Worm (Caenorhabditis elegans) whole organism, L4 larva: ENCODE data around the gene nhr-257.

Experiments
- F37D6.2 ChIP-seq: sonication (generic microtip); optimal IDR thresholded peaks from 2 replicates; lab custom pipeline; 2016; ENCODE audit warnings: mild to moderate bottlenecking, missing genetic modification characterization, missing compliant biosample characterization
- F44E2.7 ChIP-seq: fragments of 200-800 bp; sonication (Bioruptor generic); IDR thresholded peaks from 2 replicates; pipeline ENCODE4 v2.1.2; 2022; ENCODE audit warnings: missing genetic modification characterization, missing compliant biosample characterization
- F49E8.2 ChIP-seq: sonication (generic microtip); optimal IDR thresholded peaks from 2 replicates; lab custom pipeline; 2016; ENCODE audit warnings: missing compliant biosample characterization, mild to moderate bottlenecking, missing genetic modification characterization, borderline replicate concordance
- T26A8.4 ChIP-seq: fragments of 200-800 bp; sonication (Bioruptor generic); IDR thresholded peaks from 2 replicates; pipeline ENCODE4 v1.3.6; 2022; ENCODE audit warnings: missing genetic modification characterization, missing compliant biosample characterization
- Y105C5A.15 ChIP-seq: fragments of 200-800 bp; sonication (Bioruptor generic); IDR thresholded peaks from 2 replicates; pipeline ENCODE4 v1.3.6; 2022; ENCODE audit warnings: missing genetic modification characterization, missing compliant biosample characterization
- Y48G9A.11 ChIP-seq: fragments of 200-800 bp; sonication (Bioruptor generic); IDR thresholded peaks from 2 replicates; pipeline ENCODE4 v1.3.6; 2022; ENCODE audit warnings: missing genetic modification reagents, missing genetic modification characterization, missing compliant biosample characterization
- ZK337.2 ChIP-seq: fragments of 200-800 bp; sonication (Bioruptor generic); IDR thresholded peaks from 2 replicates; pipeline ENCODE4 v1.3.6; 2022; ENCODE audit warnings: missing genetic modification reagents, missing genetic modification characterization, missing compliant biosample characterization
- ZK546.5 ChIP-seq, 2 experiments: sonication (generic microtip); optimal IDR thresholded peaks; 2 replicates each; lab custom pipeline; 2017; ENCODE audit warnings: missing biosample characterization in 2 of 2, missing genetic modification characterization in 2 of 2
- attf-4 ChIP-seq: sonication (generic microtip); optimal IDR thresholded peaks from 3 replicates; lab custom pipeline; 2017; ENCODE audit warnings: missing biosample characterization, missing genetic modification characterization
- ceh-28 ChIP-seq: fragments of 150-350 bp; optimal IDR thresholded peaks from 2 replicates; lab custom pipeline; 2014; ENCODE audit warnings: missing biosample characterization, missing genetic modification reagents, missing genetic modification characterization
- ceh-32 ChIP-seq: sonication (generic microtip); optimal IDR thresholded peaks from 2 replicates; lab custom pipeline; 2016; ENCODE audit warnings: mild to moderate bottlenecking, missing genetic modification characterization, missing compliant biosample characterization; ENCODE audit not compliant: poor library complexity
- cey-2 ChIP-seq: sonication (generic microtip); optimal IDR thresholded peaks from 3 replicates; lab custom pipeline; 2017; ENCODE audit warnings: missing genetic modification characterization, mild to moderate bottlenecking, missing compliant biosample characterization, antibody characterized with exemption, borderline replicate concordance; ENCODE audit not compliant: insufficient read depth
- ctbp-1 ChIP-seq: fragments of 200-800 bp; sonication (Bioruptor generic); IDR thresholded peaks from 2 replicates; pipeline ENCODE4 v1.3.6; 2022; ENCODE audit warnings: missing genetic modification reagents, missing genetic modification characterization, missing compliant biosample characterization
- daf-19 ChIP-seq: fragments of 200-800 bp; sonication (Bioruptor generic); conservative IDR thresholded peaks from 2 replicates; pipeline ENCODE4 v1.3.6; 2022; ENCODE audit warnings: missing genetic modification characterization, missing compliant biosample characterization
- daf-8 ChIP-seq: fragments of 200-800 bp; sonication (Bioruptor generic); IDR thresholded peaks from 2 replicates; pipeline ENCODE4 v1.3.6; 2022; ENCODE audit warnings: missing genetic modification characterization, missing compliant biosample characterization
- dmd-6 ChIP-seq: fragments of 200-800 bp; sonication (Bioruptor generic); IDR thresholded peaks from 2 replicates; pipeline ENCODE4 v1.3.6; 2022; ENCODE audit warnings: missing genetic modification reagents, missing genetic modification characterization, missing compliant biosample characterization
- dve-1 ChIP-seq: sonication (generic microtip); optimal IDR thresholded peaks from 2 replicates; lab custom pipeline; 2017; ENCODE audit warnings: antibody characterized with exemption, mild to moderate bottlenecking, missing genetic modification characterization, missing compliant biosample characterization; ENCODE audit not compliant: insufficient read depth
- egl-27 ChIP-seq: sonication (generic microtip); optimal IDR thresholded peaks from 3 replicates; lab custom pipeline; 2017; ENCODE audit warnings: missing biosample characterization, missing genetic modification reagents, missing genetic modification characterization
- fkh-10 ChIP-seq: fragments of 150-350 bp; optimal IDR thresholded peaks from 2 replicates; lab custom pipeline; 2014; ENCODE audit warnings: missing biosample characterization, missing genetic modification reagents, missing genetic modification characterization
- fos-1 ChIP-seq: fragments of 150-350 bp; optimal IDR thresholded peaks from 2 replicates; lab custom pipeline; 2014; ENCODE audit warnings: missing biosample characterization, missing genetic modification characterization
- hif-1 ChIP-seq, 2 experiments: sonication (generic microtip); optimal IDR thresholded peaks; 2 replicates each; lab custom pipeline; 2016 to 2017; ENCODE audit warnings: missing compliant biosample characterization in 2 of 2, missing genetic modification characterization in 2 of 2, missing genetic modification reagents in 2 of 2, missing genotype in 2 of 2, mild to moderate bottlenecking in 1 of 2
- hlh-30 ChIP-seq: sonication (generic microtip); optimal IDR thresholded peaks from 2 replicates; lab custom pipeline; 2017; ENCODE audit warnings: antibody characterized with exemption, mild to moderate bottlenecking, missing genetic modification characterization, missing compliant biosample characterization; ENCODE audit not compliant: insufficient read depth
- hmg-1.1 ChIP-seq: fragments of 200-800 bp; sonication (Bioruptor generic); IDR thresholded peaks from 2 replicates; pipeline ENCODE4 v1.3.6; 2022; ENCODE audit warnings: missing genetic modification reagents, missing genetic modification characterization, missing compliant biosample characterization
- lin-38 ChIP-seq: fragments of 200-800 bp; sonication (Bioruptor generic); IDR thresholded peaks from 2 replicates; pipeline ENCODE4 v1.3.6; 2022; ENCODE audit warnings: missing genetic modification reagents, missing genetic modification characterization, missing compliant biosample characterization
- lir-3 ChIP-seq: sonication (generic microtip); optimal IDR thresholded peaks from 2 replicates; lab custom pipeline; 2016; ENCODE audit warnings: mild to moderate bottlenecking, missing genetic modification characterization, missing compliant biosample characterization
- lsy-2 ChIP-seq, 2 experiments: fragments of 150-350 bp in 1 of 2; sonication (generic microtip) in 1 of 2; optimal IDR thresholded peaks; 2 replicates each; lab custom pipeline; 2014 to 2017; ENCODE audit warnings: missing biosample characterization in 2 of 2, missing genetic modification characterization in 2 of 2
- madf-9 ChIP-seq: fragments of 200-800 bp; sonication (Bioruptor generic); conservative IDR thresholded peaks from 2 replicates; pipeline ENCODE4 v1.3.6; 2022; ENCODE audit warnings: missing genetic modification reagents, missing genetic modification characterization, missing compliant biosample characterization
- mdl-1 ChIP-seq, 2 experiments: fragments of 150-350 bp in 1 of 2; sonication (generic microtip) in 1 of 2; optimal IDR thresholded peaks; 2 replicates each; lab custom pipeline; 2014 to 2017; ENCODE audit warnings: missing biosample characterization in 2 of 2, missing genetic modification characterization in 2 of 2
- mep-1 ChIP-seq: fragments of 150-350 bp; sonication (generic microtip); optimal IDR thresholded peaks from 3 replicates; lab custom pipeline; 2014; ENCODE audit warnings: missing biosample characterization, missing genetic modification characterization
- mxl-2 ChIP-seq: fragments of 200-800 bp; sonication (Bioruptor generic); conservative IDR thresholded peaks from 2 replicates; pipeline ENCODE4 v1.3.6; 2022; ENCODE audit warnings: missing genetic modification reagents, missing genetic modification characterization, missing compliant biosample characterization
- mxl-3 ChIP-seq: fragments of 200-800 bp; sonication (Bioruptor generic); optimal IDR thresholded peaks from 2 replicates; lab custom pipeline; 2018; ENCODE audit warnings: mild to moderate bottlenecking, missing genetic modification characterization, missing compliant biosample characterization
- nhr-25 ChIP-seq: sonication (generic microtip); optimal IDR thresholded peaks from 2 replicates; lab custom pipeline; 2017; ENCODE audit warnings: missing genetic modification characterization, mild to moderate bottlenecking, missing compliant biosample characterization, antibody characterized with exemption, moderate library complexity, borderline replicate concordance; ENCODE audit not compliant: insufficient read depth
- nhr-6 ChIP-seq: fragments of 150-350 bp; optimal IDR thresholded peaks from 2 replicates; lab custom pipeline; 2014; ENCODE audit warnings: missing biosample characterization, missing genetic modification characterization
- php-3 ChIP-seq: fragments of 200-800 bp; sonication (Bioruptor generic); IDR thresholded peaks from 2 replicates; pipeline ENCODE4 v1.3.6; 2022; ENCODE audit warnings: missing genetic modification reagents, missing genetic modification characterization, missing compliant biosample characterization
- sdz-12 ChIP-seq: fragments of 200-800 bp; sonication (Bioruptor generic); optimal IDR thresholded peaks from 2 replicates; lab custom pipeline; 2018; ENCODE audit warnings: mild to moderate bottlenecking, missing genetic modification characterization, missing compliant biosample characterization
- set-16 ChIP-seq: fragments of 200-800 bp; sonication (Bioruptor generic); IDR thresholded peaks from 2 replicates; pipeline ENCODE4 v1.3.6; 2022; ENCODE audit warnings: missing genetic modification reagents, missing genetic modification characterization, missing compliant biosample characterization
- snpc-4 ChIP-seq: fragments of 150-350 bp; optimal IDR thresholded peaks from 2 replicates; lab custom pipeline; 2014; ENCODE audit warnings: missing biosample characterization, missing genetic modification characterization
- spr-1 ChIP-seq: sonication (generic microtip); optimal IDR thresholded peaks from 2 replicates; lab custom pipeline; 2016; ENCODE audit warnings: mild to moderate bottlenecking, missing genetic modification characterization, missing compliant biosample characterization
- tag-97 ChIP-seq: fragments of 200-800 bp; sonication (Bioruptor generic); IDR thresholded peaks from 2 replicates; pipeline ENCODE4 v1.3.6; 2022; ENCODE audit warnings: missing genetic modification characterization, missing compliant biosample characterization
- tra-1 ChIP-seq: fragments of 200-800 bp; sonication (Bioruptor generic); IDR thresholded peaks from 2 replicates; pipeline ENCODE4 v1.3.6; 2022; ENCODE audit warnings: missing genetic modification reagents, missing genetic modification characterization, missing compliant biosample characterization
- unc-130 ChIP-seq: sonication (generic microtip); optimal IDR thresholded peaks from 2 replicates; lab custom pipeline; 2016; ENCODE audit warnings: missing genetic modification reagents, missing genetic modification characterization, missing compliant biosample characterization
- zfp-3 ChIP-seq: fragments of 200-800 bp; sonication (Bioruptor generic); conservative IDR thresholded peaks from 2 replicates; pipeline ENCODE4 v1.3.6; 2022; ENCODE audit warnings: missing genetic modification reagents, missing genetic modification characterization, missing compliant biosample characterization
- zip-11 ChIP-seq: fragments of 200-800 bp; sonication (Bioruptor generic); IDR thresholded peaks from 2 replicates; pipeline ENCODE4 v1.3.6; 2022; ENCODE audit warnings: missing genetic modification characterization, missing compliant biosample characterization
- zip-2 ChIP-seq: fragments of 150-350 bp; optimal IDR thresholded peaks from 2 replicates; lab custom pipeline; 2014; ENCODE audit warnings: missing biosample characterization, missing genetic modification characterization
- ztf-11 ChIP-seq: fragments of 150-350 bp; optimal IDR thresholded peaks from 2 replicates; lab custom pipeline; 2014; ENCODE audit warnings: missing biosample characterization, missing genetic modification characterization
- ztf-7 ChIP-seq: fragments of 150-350 bp; optimal IDR thresholded peaks from 2 replicates; lab custom pipeline; 2014; ENCODE audit warnings: missing biosample characterization, missing genetic modification characterization

nhr-257 gene

ce11 chrII:3808104-3808503 is 44.6 kb upstream of the nhr-257 start, which contains the start of gene F54D10.5 (continued):
- TF ChIP-seq hmg-1.1 (GFP tag; lab: Robert Waterston, UW) (peak; percentile 51; the same call in 1 of the 2 replicates), mxl-2 (GFP tag; lab: Robert Waterston, UW) (no peak), mep-1 (tag; lab: Kevin White, UChicago) (no peak), lir-3 (tag; lab: Kevin White, UChicago) (no peak), attf-4 (tag; lab: Kevin White, UChicago) (no peak), dve-1 (tag; lab: Kevin White, UChicago) (no peak), php-3 (no peak), zfp-3 (GFP tag; lab: Robert Waterston, UW) (no peak), ceh-32 (tag; lab: Kevin White, UChicago) (no peak), F44E2.7 (no peak), zip-11 (GFP tag; lab: Robert Waterston, UW) (no peak), ztf-11 (no peak), ceh-28 (tag; lab: Kevin White, UChicago) (no peak), unc-130 (peak; percentile 48), hif-1 (tag; optimal IDR thresholded peaks at IDR 0.05; lab: Kevin White, UChicago) (peak in 1 of 2 experiments; percentile 18), cey-2 (tag; lab: Kevin White, UChicago) (no peak), Y48G9A.11 (no peak), set-16 (GFP tag; lab: Robert Waterston, UW) (no peak), ZK337.2 (GFP tag; lab: Robert Waterston, UW) (no peak)

- 0 out of 2 replicates have a peak, but pooled peaks have one; percentile 12 for TF ChIP-seq lin-38 (GFP tag; lab: Robert Waterston, UW)
- TF ChIP-seq F49E8.2 (tag; lab: Kevin White, UChicago) = peak; percentile 56
- TF ChIP-seq madf-9 (GFP tag; lab: Robert Waterston, UW) = no peak
- no peak for TF ChIP-seq lsy-2 (tag; optimal IDR thresholded peaks at IDR 0.05; lab: Kevin White, UChicago)
Measured at ce11 chrII:3808643-3809042, 44.1 kb upstream of the nhr-257 start.

- no peak for TF ChIP-seq madf-9 (GFP tag; lab: Robert Waterston, UW)
- no peak for TF ChIP-seq ztf-7 (tag; lab: Kevin White, UChicago)
- TF ChIP-seq sdz-12 = no peak
- TF ChIP-seq tra-1 = no peak
- TF ChIP-seq daf-8 (GFP tag; lab: Robert Waterston, UW) = no peak
- no peak for TF ChIP-seq tag-97 (GFP tag; lab: Robert Waterston, UW)
- TF ChIP-seq zfp-3 (GFP tag; lab: Robert Waterston, UW) = no peak
- TF ChIP-seq egl-27 = no peak
- no peak for TF ChIP-seq T26A8.4
- no peak for TF ChIP-seq hif-1 (tag; optimal IDR thresholded peaks at IDR 0.05; lab: Kevin White, UChicago)
- no peak for TF ChIP-seq ZK546.5 (tag; optimal IDR thresholded peaks at IDR 0.05; lab: Kevin White, UChicago)
- TF ChIP-seq nhr-25 (tag; lab: Kevin White, UChicago) = no peak
- TF ChIP-seq snpc-4 (tag; lab: Kevin White, UChicago) = no peak
- no peak for TF ChIP-seq daf-19 (GFP tag; lab: Robert Waterston, UW)
- no peak for TF ChIP-seq Y105C5A.15 (GFP tag; lab: Robert Waterston, UW)
- peak; percentile 42 for TF ChIP-seq nhr-6 (tag; lab: Kevin White, UChicago)
- TF ChIP-seq ctbp-1 = no peak
- TF ChIP-seq cey-2 (tag; lab: Kevin White, UChicago) = no peak
- TF ChIP-seq fkh-10 (GFP tag; lab: Kevin White, UChicago) = no peak
- TF ChIP-seq zip-2 (tag; lab: Kevin White, UChicago) = no peak
- TF ChIP-seq php-3 = 0 out of 2 replicates have a peak, but pooled peaks have one; percentile 36
- peak; percentile 34 for TF ChIP-seq hlh-30 (tag; lab: Kevin White, UChicago)
- peak in 1 of 2 experiments; percentile 5 for TF ChIP-seq mdl-1 (tag; optimal IDR thresholded peaks at IDR 0.05; lab: Kevin White, UChicago)
- no peak for TF ChIP-seq fos-1 (tag; lab: Kevin White, UChicago)
- no peak for TF ChIP-seq lir-3 (tag; lab: Kevin White, UChicago)
- TF ChIP-seq F37D6.2 (tag; lab: Kevin White, UChicago) = no peak
- peak; percentile 36; the same call in 1 of the 2 replicates for TF ChIP-seq dmd-6 (GFP tag; lab: Robert Waterston, UW)
- TF ChIP-seq F44E2.7 = no peak
- TF ChIP-seq spr-1 (tag; lab: Kevin White, UChicago) = peak; percentile 27
- no peak for TF ChIP-seq mxl-3 (GFP tag; lab: Kevin White, UChicago)
- TF ChIP-seq attf-4 (tag; lab: Kevin White, UChicago) = no peak
Measured at ce11 chrII:3810550-3810949, 42.2 kb upstream of the nhr-257 start.
